Worm (Caenorhabditis elegans): ENCODE measurements around the gene sqt-3.
A peak's percentile ranks its signal among the peaks of the same experiment; 100 is the strongest.

Gene sqt-3

ce11 chrV:12343419-12343969 is 9.1 kb upstream of the sqt-3 start, which contains the start of gene tomm-20 (continued):
- peak; percentile 97 for TF ChIP-seq nhr-47 (tag; optimal IDR thresholded peaks at IDR 0.05)
- peak; percentile 62 for TF ChIP-seq C04F5.9 (tag; optimal IDR thresholded peaks at IDR 0.05)
- no peak for TF ChIP-seq ceh-63 (GFP tag; optimal IDR thresholded peaks at IDR 0.05)
- peak; percentile 72 for TF ChIP-seq elt-2 (tag; optimal IDR thresholded peaks at IDR 0.05)
- TF ChIP-seq aly-2 (tag; optimal IDR thresholded peaks at IDR 0.05): peak; percentile 88
- peak; percentile 55; the same call in 1 of the 2 replicates for TF ChIP-seq unc-98 (GFP tag; IDR thresholded peaks at IDR 0.05)
- TF ChIP-seq nhr-90 (tag; optimal IDR thresholded peaks at IDR 0.05; ENCODE audit: poor library complexity): peak; percentile 97
- TF ChIP-seq unc-130 (tag; optimal IDR thresholded peaks at IDR 0.05): peak; percentile 93
- TF ChIP-seq irx-1 (tag; optimal IDR thresholded peaks at IDR 0.05): peak; percentile 89
- TF ChIP-seq nhr-12 (tag; optimal IDR thresholded peaks at IDR 0.05): no peak
- peak; percentile 93 for TF ChIP-seq grh-1 (GFP tag; IDR thresholded peaks at IDR 0.05)
- no peak for TF ChIP-seq ces-1 (GFP tag; optimal IDR thresholded peaks at IDR 0.05)
- TF ChIP-seq nhr-84 (tag; optimal IDR thresholded peaks at IDR 0.05): no peak
- peak; percentile 79 for TF ChIP-seq lir-3 (tag; optimal IDR thresholded peaks at IDR 0.05; ENCODE audit: poor library complexity)
- no peak for TF ChIP-seq hlh-4 (tag; optimal IDR thresholded peaks at IDR 0.05)
- peak; percentile 95 for TF ChIP-seq lin-39 (tag; optimal IDR thresholded peaks at IDR 0.05)
- TF ChIP-seq mdl-1 (tag; optimal IDR thresholded peaks at IDR 0.05): peak in 1 of 2 experiments; percentile 78
- peak; percentile 95 for TF ChIP-seq lin-14 (GFP tag; optimal IDR thresholded peaks at IDR 0.05)
- peak; percentile 97 for TF ChIP-seq nhr-71 (tag; optimal IDR thresholded peaks at IDR 0.05)
- peak; percentile 96 for TF ChIP-seq nhr-19 (GFP tag; conservative IDR thresholded peaks at IDR 0.05)
- TF ChIP-seq fkh-8 (tag; optimal IDR thresholded peaks at IDR 0.05): peak; percentile 86
- TF ChIP-seq rnt-1 (tag; optimal IDR thresholded peaks at IDR 0.05): peak; percentile 96
- peak; percentile 65 for TF ChIP-seq fkh-4 (tag; optimal IDR thresholded peaks at IDR 0.05; ENCODE audit: borderline replicate concordance)
- no peak for TF ChIP-seq egl-27 (tag; optimal IDR thresholded peaks at IDR 0.05)
- peak; percentile 87 for TF ChIP-seq blmp-1 (tag; optimal IDR thresholded peaks at IDR 0.05)
- no peak for TF ChIP-seq ets-5 (GFP tag; IDR thresholded peaks at IDR 0.05)
- peak; percentile 58 for TF ChIP-seq vab-15 (tag; optimal IDR thresholded peaks at IDR 0.05)
- TF ChIP-seq hpl-2 (GFP tag; optimal IDR thresholded peaks at IDR 0.05): peak; percentile 69
- peak; percentile 68 for TF ChIP-seq zag-1 (tag; optimal IDR thresholded peaks at IDR 0.05)
- TF ChIP-seq sptf-1 (tag; optimal IDR thresholded peaks at IDR 0.05): no peak
- peak; percentile 96 for TF ChIP-seq C16A3.4 (tag; optimal IDR thresholded peaks at IDR 0.05)
- peak; percentile 83 for TF ChIP-seq ama-1 (optimal IDR thresholded peaks at IDR 0.05)
- TF ChIP-seq mef-2 (tag; optimal IDR thresholded peaks at IDR 0.05): peak; percentile 59
- peak; percentile 92 for TF ChIP-seq lin-13 (GFP tag; optimal IDR thresholded peaks at IDR 0.05)
- TF ChIP-seq unc-62 (GFP tag; optimal IDR thresholded peaks at IDR 0.05): no peak
- peak; percentile 98 to 99 for TF ChIP-seq efl-1 (optimal IDR thresholded peaks at IDR 0.05)
- TF ChIP-seq efl-1 (GFP tag; optimal IDR thresholded peaks at IDR 0.05 in 1 of 2): peak; percentile 98 to 100
- TF ChIP-seq hlh-17 (GFP tag; optimal IDR thresholded peaks at IDR 0.05; ENCODE audit: borderline replicate concordance): no peak
- TF ChIP-seq F16B12.6 (tag; optimal IDR thresholded peaks at IDR 0.05): peak; percentile 52
- peak; percentile 95 for TF ChIP-seq swsn-7 (tag; optimal IDR thresholded peaks at IDR 0.05)
- TF ChIP-seq ztf-11 (tag; optimal IDR thresholded peaks at IDR 0.05): peak in 1 of 2 experiments; percentile 79
- TF ChIP-seq snpc-4 (tag; optimal IDR thresholded peaks at IDR 0.05): peak; percentile 90
- TF ChIP-seq egl-13 (tag; optimal IDR thresholded peaks at IDR 0.05): peak; percentile 91
- peak; percentile 98 to 99 (median 99) for TF ChIP-seq dpl-1 (GFP tag; optimal IDR thresholded peaks at IDR 0.05)
- TF ChIP-seq jun-1 (tag; optimal IDR thresholded peaks at IDR 0.05): peak; percentile 85
- TF ChIP-seq fos-1 (tag; optimal IDR thresholded peaks at IDR 0.05): peak; percentile 88
- peak; percentile 96 to 97 for TF ChIP-seq lsy-2 (tag; optimal IDR thresholded peaks at IDR 0.05)
- TF ChIP-seq ceh-90 (tag; optimal IDR thresholded peaks at IDR 0.05): peak; percentile 40
- peak; percentile 92 for TF ChIP-seq unc-86 (tag; optimal IDR thresholded peaks at IDR 0.05)
- TF ChIP-seq nhr-76 (tag; optimal IDR thresholded peaks at IDR 0.05): no peak
- peak; percentile 93 to 96 (median 94) for TF ChIP-seq ceh-82 (tag; optimal IDR thresholded peaks at IDR 0.05)
- TF ChIP-seq isw-1 (GFP tag; IDR thresholded peaks at IDR 0.05): peak; percentile 90
- peak; percentile 74 for TF ChIP-seq nhr-237 (tag; optimal IDR thresholded peaks at IDR 0.05)

All from whole organism, L1 larva.